Worm (Caenorhabditis elegans): ENCODE results near the gene srh-171.
"Not testable (repeated sequence)": the region's sequence is repeated elsewhere in the genome, so short reads cannot be mapped to it uniquely, and the experiment has no call there.

srh-171 gene

ce11 chrV:19946529-19946928 is 19.0 kb upstream of the srh-171 start, which contains the start of gene dhs-24:
dhs-24 (minus strand) TSS chrV:19946629.
- TF ChIP-seq ama-1 (optimal IDR thresholded peaks at IDR 0.05) (no peak), nfya-1 (tag; optimal IDR thresholded peaks at IDR 0.05) (no peak), ceh-31 (tag; optimal IDR thresholded peaks at IDR 0.05) (no peak), lin-11 (tag; optimal IDR thresholded peaks at IDR 0.05) (no peak), hlh-13 (GFP tag; optimal IDR thresholded peaks at IDR 0.05) (no peak), eyg-1 (tag; optimal IDR thresholded peaks at IDR 0.05) (no peak), ahr-1 (tag; optimal IDR thresholded peaks at IDR 0.05) (no peak), fkh-10 (GFP tag; optimal IDR thresholded peaks at IDR 0.05) (no peak), ceh-30 (tag; optimal IDR thresholded peaks at IDR 0.05) (no peak), nhr-232 (tag; optimal IDR thresholded peaks at IDR 0.05) (no peak), C38D4.7 (GFP tag; optimal IDR thresholded peaks at IDR 0.05) (no peak), ceh-34 (tag; optimal IDR thresholded peaks at IDR 0.05) (no peak), tbx-2 (tag; optimal IDR thresholded peaks at IDR 0.05) (no peak), ztf-16 (tag; optimal IDR thresholded peaks at IDR 0.05) (no peak)

- not testable (repeated sequence) for TF ChIP-seq ets-4 (tag; optimal IDR thresholded peaks at IDR 0.05); T23F11.4 (GFP tag; optimal IDR thresholded peaks at IDR 0.05); unc-86 (tag; optimal IDR thresholded peaks at IDR 0.05)
Observed at ce11 chrV:19948993-19949392, 16.5 kb upstream of the srh-171 start, which contains the start of gene tmed-4. tmed-4 (minus strand) TSS chrV:19949093.

- TF ChIP-seq hlh-13 (GFP tag; optimal IDR thresholded peaks at IDR 0.05); mec-3 (tag; optimal IDR thresholded peaks at IDR 0.05; ENCODE audit: borderline replicate concordance); ceh-18 (tag; optimal IDR thresholded peaks at IDR 0.05): not testable (repeated sequence)
Observed at ce11 chrV:19949721-19950120, 15.8 kb upstream of the srh-171 start, which contains the start of gene Y60A3A.8. Y60A3A.8 (plus strand) TSS chrV:19949978.

- TF ChIP-seq syd-9 (tag; optimal IDR thresholded peaks at IDR 0.05) (no peak), ceh-6 (GFP tag; optimal IDR thresholded peaks at IDR 0.05) (no peak), ref-2 (tag; optimal IDR thresholded peaks at IDR 0.05) (no peak), F13H6.1 (tag; optimal IDR thresholded peaks at IDR 0.05) (no peak), nhr-232 (tag; optimal IDR thresholded peaks at IDR 0.05) (no peak), tbx-2 (tag; optimal IDR thresholded peaks at IDR 0.05) (no peak), rnt-1 (tag; optimal IDR thresholded peaks at IDR 0.05) (no peak), pag-3 (tag; optimal IDR thresholded peaks at IDR 0.05; ENCODE audit: borderline replicate concordance) (no peak), lim-6 (tag; optimal IDR thresholded peaks at IDR 0.05) (no peak), gmeb-2 (tag; optimal IDR thresholded peaks at IDR 0.05) (no peak), unc-86 (tag; optimal IDR thresholded peaks at IDR 0.05) (no peak), ceh-22 (tag; optimal IDR thresholded peaks at IDR 0.05) (no peak), T23F11.4 (GFP tag; optimal IDR thresholded peaks at IDR 0.05) (no peak), madf-2 (tag; optimal IDR thresholded peaks at IDR 0.05) (no peak), ceh-24 (tag; optimal IDR thresholded peaks at IDR 0.05) (no peak), zip-5 (tag; optimal IDR thresholded peaks at IDR 0.05) (no peak)
Observed at ce11 chrV:19954491-19954890, 11.0 kb upstream of the srh-171 start.

- TF ChIP-seq pha-4 (tag; optimal IDR thresholded peaks at IDR 0.05) (no peak), ceh-2 (tag; optimal IDR thresholded peaks at IDR 0.05) (no peak)
Observed at ce11 chrV:19955171-19955570, 10.3 kb upstream of the srh-171 start, which contains the start of gene abhd-3.1. abhd-3.1 (plus strand) TSS chrV:19955488.

- no peak for TF ChIP-seq ceh-30 (tag; optimal IDR thresholded peaks at IDR 0.05)
- TF ChIP-seq eyg-1 (tag; optimal IDR thresholded peaks at IDR 0.05), result no peak
- TF ChIP-seq fkh-10 (GFP tag; optimal IDR thresholded peaks at IDR 0.05), result no peak
- no peak for TF ChIP-seq ceh-22 (tag; optimal IDR thresholded peaks at IDR 0.05)
- TF ChIP-seq lin-11 (tag; optimal IDR thresholded peaks at IDR 0.05), result no peak
- no peak for TF ChIP-seq nhr-232 (tag; optimal IDR thresholded peaks at IDR 0.05)
- no peak for TF ChIP-seq npax-4 (tag; optimal IDR thresholded peaks at IDR 0.05)
- no peak for TF ChIP-seq K09A11.1 (tag; optimal IDR thresholded peaks at IDR 0.05; ENCODE audit: insufficient read depth)
- TF ChIP-seq ceh-9 (tag; optimal IDR thresholded peaks at IDR 0.05), result no peak
- no peak for TF ChIP-seq tbx-2 (tag; optimal IDR thresholded peaks at IDR 0.05)
- no peak for TF ChIP-seq ets-4 (tag; optimal IDR thresholded peaks at IDR 0.05)
- no peak for TF ChIP-seq pha-4 (tag; optimal IDR thresholded peaks at IDR 0.05)
- no peak for TF ChIP-seq ceh-34 (tag; optimal IDR thresholded peaks at IDR 0.05)
- no peak for TF ChIP-seq ceh-19 (GFP tag; optimal IDR thresholded peaks at IDR 0.05)
- TF ChIP-seq nfya-1 (tag; optimal IDR thresholded peaks at IDR 0.05), result no peak
- no peak for TF ChIP-seq ahr-1 (tag; optimal IDR thresholded peaks at IDR 0.05)
- TF ChIP-seq ceh-48 (tag; optimal IDR thresholded peaks at IDR 0.05), result no peak
- no peak for TF ChIP-seq pat-9 (tag; optimal IDR thresholded peaks at IDR 0.05)
- no peak for TF ChIP-seq madf-2 (tag; optimal IDR thresholded peaks at IDR 0.05)
- TF ChIP-seq syd-9 (tag; optimal IDR thresholded peaks at IDR 0.05), result no peak
Observed at ce11 chrV:19958744-19959143, 6.8 kb upstream of the srh-171 start, which contains the start of gene srh-172. srh-172 (plus strand) TSS chrV:19959044.
